Fruit fly (Drosophila melanogaster) whole organism, embryonic: Measurements from ENCODE around the gene Ir92a.

Experiments used
- Adf1 ChIP-seq: fragments of 200-800 bp; sonication (Bioruptor generic); IDR thresholded peaks from 2 replicates; pipeline ENCODE4 v1.3.6; 2022; ENCODE audit warnings: missing biosample characterization, missing genetic modification characterization
- B-H2 ChIP-seq: fragments of 200-800 bp; sonication (Bioruptor generic); optimal IDR thresholded peaks from 2 replicates; lab custom pipeline; 2018; ENCODE audit warnings: missing biosample characterization, mild to moderate bottlenecking, missing genetic modification characterization
- Bdp1 ChIP-seq: fragments of 200-800 bp; sonication (Bioruptor generic); optimal IDR thresholded peaks from 3 replicates; lab custom pipeline; 2016; ENCODE audit warnings: missing biosample characterization, missing genetic modification characterization
- C15 ChIP-seq: fragments of 200-800 bp; sonication (Bioruptor generic); IDR thresholded peaks from 3 replicates; pipeline ENCODE4 v1.3.6; 2022; ENCODE audit warnings: missing biosample characterization, missing genetic modification characterization
- CG1024 ChIP-seq: fragments of 200-800 bp; sonication (Bioruptor generic); IDR thresholded peaks from 2 replicates; pipeline ENCODE4 v1.3.6; 2022; ENCODE audit warnings: missing biosample characterization, missing genetic modification characterization
- CG10267 ChIP-seq: fragments of 200-800 bp; sonication (Bioruptor generic); optimal IDR thresholded peaks from 2 replicates; lab custom pipeline; 2018; ENCODE audit warnings: missing biosample characterization, mild to moderate bottlenecking, missing genetic modification characterization, moderate library complexity
- CG1233 ChIP-seq: fragments of 200-800 bp; sonication (Bioruptor generic); optimal IDR thresholded peaks from 4 replicates; lab custom pipeline; 2018; ENCODE audit warnings: missing biosample characterization, mild to moderate bottlenecking, missing genetic modification characterization
- CG12659 ChIP-seq: fragments of 200-800 bp; sonication (Bioruptor generic); optimal IDR thresholded peaks from 3 replicates; lab custom pipeline; 2017; ENCODE audit warnings: mild to moderate bottlenecking, missing biosample characterization, missing genetic modification reagents, missing genetic modification characterization
- CG13424 ChIP-seq: fragments of 200-800 bp; sonication (Bioruptor generic); optimal IDR thresholded peaks from 2 replicates; lab custom pipeline; 2019; ENCODE audit warnings: missing biosample characterization, mild to moderate bottlenecking, missing genetic modification characterization, moderate library complexity
- CG14441 ChIP-seq: fragments of 200-800 bp; sonication (Bioruptor generic); IDR thresholded peaks from 2 replicates; pipeline ENCODE4 v1.3.6; 2022; ENCODE audit warnings: missing biosample characterization, missing genetic modification characterization
- CG1603 ChIP-seq: fragments of 200-800 bp; sonication (Bioruptor generic); optimal IDR thresholded peaks from 2 replicates; lab custom pipeline; 2019; ENCODE audit warnings: missing biosample characterization, mild to moderate bottlenecking, missing genetic modification characterization, moderate library complexity
- CG17568 ChIP-seq: fragments of 200-800 bp; sonication (Bioruptor generic); optimal IDR thresholded peaks from 2 replicates; lab custom pipeline; 2018; ENCODE audit warnings: missing biosample characterization, mild to moderate bottlenecking, missing genetic modification characterization, moderate library complexity
- CG30020 ChIP-seq: fragments of 200-800 bp; optimal IDR thresholded peaks from 2 replicates; lab custom pipeline; 2019; ENCODE audit warnings: missing biosample characterization, mild to moderate bottlenecking, missing genetic modification characterization, moderate library complexity
- CG3995 ChIP-seq: fragments of 200-800 bp; sonication (Bioruptor generic); optimal IDR thresholded peaks from 3 replicates; lab custom pipeline; 2016; ENCODE audit warnings: missing biosample characterization, missing genetic modification characterization
- CG43689 ChIP-seq: fragments of 200-800 bp; sonication (Bioruptor generic); IDR thresholded peaks from 2 replicates; pipeline ENCODE4 v1.3.6; 2022; ENCODE audit warnings: missing biosample characterization, missing genetic modification characterization
- CG4730 ChIP-seq: fragments of 200-800 bp; sonication (Bioruptor generic); IDR thresholded peaks from 2 replicates; pipeline ENCODE4 v1.3.6; 2022; ENCODE audit warnings: missing biosample characterization, missing genetic modification characterization
- CG6683 ChIP-seq: fragments of 200-800 bp; sonication (Bioruptor generic); optimal IDR thresholded peaks from 2 replicates; lab custom pipeline; 2017; ENCODE audit warnings: missing biosample characterization, mild to moderate bottlenecking, missing genetic modification characterization, missing genetic modification reagents
- CG6813 ChIP-seq: fragments of 200-800 bp; sonication (Bioruptor generic); optimal IDR thresholded peaks from 2 replicates; lab custom pipeline; 2017; ENCODE audit warnings: missing biosample characterization, missing genetic modification characterization, mild to moderate bottlenecking, moderate library complexity, missing genetic modification reagents
- CG7839 ChIP-seq: fragments of 200-800 bp; sonication (Bioruptor generic); optimal IDR thresholded peaks from 3 replicates; lab custom pipeline; 2018; ENCODE audit warnings: missing biosample characterization, mild to moderate bottlenecking, missing genetic modification characterization, moderate library complexity
- CG8359 ChIP-seq: fragments of 200-800 bp; sonication (Bioruptor generic); optimal IDR thresholded peaks from 2 replicates; lab custom pipeline; 2017; ENCODE audit warnings: missing biosample characterization, mild to moderate bottlenecking, missing genetic modification characterization, borderline replicate concordance
- CG9727 ChIP-seq: fragments of 200-800 bp; sonication (Bioruptor generic); optimal IDR thresholded peaks from 3 replicates; lab custom pipeline; 2017; ENCODE audit warnings: missing biosample characterization, mild to moderate bottlenecking, missing genetic modification characterization
- CG9797 ChIP-seq: fragments of 200-800 bp; sonication (Bioruptor generic); optimal IDR thresholded peaks from 3 replicates; lab custom pipeline; 2018; ENCODE audit warnings: missing biosample characterization, mild to moderate bottlenecking, missing genetic modification characterization
- CTCF ChIP-seq: fragments of 200-800 bp; sonication (Bioruptor generic); optimal IDR thresholded peaks from 2 replicates; lab custom pipeline; 2017; ENCODE audit warnings: missing biosample characterization, mild to moderate bottlenecking, missing genetic modification characterization, moderate library complexity
- CrebB ChIP-seq: fragments of 200-800 bp; sonication (Bioruptor generic); optimal IDR thresholded peaks from 3 replicates; lab custom pipeline; 2018; ENCODE audit warnings: missing biosample characterization, mild to moderate bottlenecking, missing genetic modification characterization
- HLH54F ChIP-seq: fragments of 200-800 bp; sonication (Bioruptor generic); optimal IDR thresholded peaks from 3 replicates; lab custom pipeline; 2016; ENCODE audit warnings: missing biosample characterization, missing genetic modification characterization
- Mad ChIP-seq: fragments of 200-800 bp; sonication (Bioruptor generic); optimal IDR thresholded peaks from 2 replicates; lab custom pipeline; 2016; ENCODE audit warnings: missing biosample characterization, missing genetic modification characterization
- Med ChIP-seq: fragments of 200-800 bp; sonication (Bioruptor generic); peaks from one replicate; lab custom pipeline; 2016; ENCODE audit warnings: missing biosample characterization, missing genetic modification characterization, mild to moderate bottlenecking, inconsistent platforms, moderate library complexity
- Myb ChIP-seq: fragments of 200-800 bp; sonication (Bioruptor generic); optimal IDR thresholded peaks from 2 replicates; lab custom pipeline; 2016; ENCODE audit warnings: missing biosample characterization, missing genetic modification characterization
- NFAT ChIP-seq: fragments of 200-800 bp; sonication (Bioruptor generic); IDR thresholded peaks from 2 replicates; pipeline ENCODE4 v1.3.6; 2022; ENCODE audit warnings: missing biosample characterization, missing genetic modification characterization
- Nf-YA ChIP-seq: fragments of 200-800 bp; sonication (Bioruptor generic); IDR thresholded peaks from 2 replicates; pipeline ENCODE4 v1.3.6; 2022; ENCODE audit warnings: missing biosample characterization, missing genetic modification characterization
- Rfx ChIP-seq: fragments of 200-800 bp; sonication (Bioruptor generic); IDR thresholded peaks from 2 replicates; pipeline ENCODE4 v1.3.6; 2022; ENCODE audit warnings: missing biosample characterization, missing genetic modification characterization
- Spps ChIP-seq: fragments of 200-800 bp; sonication (Bioruptor generic); optimal IDR thresholded peaks from 2 replicates; lab custom pipeline; 2018; ENCODE audit warnings: missing biosample characterization, mild to moderate bottlenecking, missing genetic modification characterization
- Tbp ChIP-seq: fragments of >200 bp; optimal IDR thresholded peaks from 2 replicates; lab custom pipeline; 2018; ENCODE audit warnings: missing biosample characterization, missing genetic modification characterization
- crc ChIP-seq: fragments of 200-800 bp; sonication (Bioruptor generic); optimal IDR thresholded peaks from 2 replicates; lab custom pipeline; 2016; ENCODE audit warnings: missing biosample characterization, missing genetic modification characterization
- dati ChIP-seq: fragments of 200-800 bp; sonication (Bioruptor generic); IDR thresholded peaks from 2 replicates; pipeline ENCODE4 v1.3.6; 2022; ENCODE audit warnings: missing biosample characterization, missing genetic modification characterization
- dm ChIP-seq: fragments of 200-800 bp; sonication (Bioruptor generic); optimal IDR thresholded peaks from 3 replicates; lab custom pipeline; 2016; ENCODE audit warnings: missing biosample characterization, missing genetic modification characterization
- ewg ChIP-seq: fragments of 200-800 bp; sonication (Bioruptor generic); optimal IDR thresholded peaks from 3 replicates; lab custom pipeline; 2017; ENCODE audit warnings: mild to moderate bottlenecking, missing biosample characterization, missing genetic modification reagents, missing genetic modification characterization
- fd102C ChIP-seq: fragments of 200-800 bp; sonication (Bioruptor generic); optimal IDR thresholded peaks from 2 replicates; lab custom pipeline; 2018; ENCODE audit warnings: missing biosample characterization, mild to moderate bottlenecking, missing genetic modification characterization, moderate library complexity
- kni ChIP-seq: fragments of 200-800 bp; sonication (Bioruptor generic); optimal IDR thresholded peaks from 3 replicates; lab custom pipeline; 2017; ENCODE audit warnings: mild to moderate bottlenecking, missing biosample characterization, missing genetic modification reagents, missing genetic modification characterization
- nau ChIP-seq: fragments of 200-800 bp; sonication (Bioruptor generic); optimal IDR thresholded peaks from 3 replicates; lab custom pipeline; 2017; ENCODE audit warnings: missing biosample characterization, mild to moderate bottlenecking, missing genetic modification characterization, missing genetic modification reagents
- nerfin-2 ChIP-seq: fragments of 200-800 bp; sonication (Bioruptor generic); IDR thresholded peaks from 2 replicates; pipeline ENCODE4 v1.3.6; 2022; ENCODE audit warnings: missing biosample characterization, missing genetic modification characterization; ENCODE audit not compliant: partially characterized antibody
- p53 ChIP-seq: fragments of 200-800 bp; sonication (Bioruptor generic); optimal IDR thresholded peaks from 2 replicates; lab custom pipeline; 2016; ENCODE audit warnings: missing biosample characterization, missing genetic modification characterization
- pb ChIP-seq: fragments of 200-800 bp; sonication (Bioruptor generic); optimal IDR thresholded peaks from 3 replicates; lab custom pipeline; 2016; ENCODE audit warnings: missing biosample characterization, missing genetic modification characterization
- prd ChIP-seq, 3 experiments: fragments of >200 bp in 2 of 3; fragments of 200-800 bp in 1 of 3; sonication (Bioruptor generic) in 1 of 3; optimal IDR thresholded peaks in 2 of 3; IDR thresholded peaks in 1 of 3; 2 replicates in 2 of 3; 3 replicates in 1 of 3; pipeline versions ENCODE4 v1.3.6 to Lab custom; 2017 to 2022; ENCODE audit warnings: missing biosample characterization in 1 of 3, missing genetic modification characterization in 1 of 3
- sd ChIP-seq: fragments of 200-800 bp; sonication (Bioruptor generic); optimal IDR thresholded peaks from 3 replicates; lab custom pipeline; 2018; ENCODE audit warnings: missing biosample characterization, mild to moderate bottlenecking, missing genetic modification characterization, moderate library complexity
- slp2 ChIP-seq: fragments of 200-800 bp; sonication (Bioruptor generic); optimal IDR thresholded peaks from 2 replicates; lab custom pipeline; 2016; ENCODE audit warnings: missing biosample characterization, missing genetic modification characterization
- sug ChIP-seq: fragments of 200-800 bp; optimal IDR thresholded peaks from 2 replicates; lab custom pipeline; 2019; ENCODE audit warnings: missing biosample characterization, mild to moderate bottlenecking, missing genetic modification characterization, moderate library complexity
- trh ChIP-seq: fragments of 200-800 bp; sonication (Bioruptor generic); optimal IDR thresholded peaks from 2 replicates; lab custom pipeline; 2016; ENCODE audit warnings: missing biosample characterization, missing genetic modification characterization
- tx ChIP-seq: fragments of 200-800 bp; sonication (Bioruptor generic); optimal IDR thresholded peaks from 2 replicates; lab custom pipeline; 2016; ENCODE audit warnings: missing biosample characterization, missing genetic modification characterization
- zfh2 ChIP-seq: fragments of 200-800 bp; sonication (Bioruptor generic); optimal IDR thresholded peaks from 2 replicates; lab custom pipeline; 2016; ENCODE audit warnings: missing biosample characterization, missing genetic modification characterization

Gene Ir92a

DNA sequence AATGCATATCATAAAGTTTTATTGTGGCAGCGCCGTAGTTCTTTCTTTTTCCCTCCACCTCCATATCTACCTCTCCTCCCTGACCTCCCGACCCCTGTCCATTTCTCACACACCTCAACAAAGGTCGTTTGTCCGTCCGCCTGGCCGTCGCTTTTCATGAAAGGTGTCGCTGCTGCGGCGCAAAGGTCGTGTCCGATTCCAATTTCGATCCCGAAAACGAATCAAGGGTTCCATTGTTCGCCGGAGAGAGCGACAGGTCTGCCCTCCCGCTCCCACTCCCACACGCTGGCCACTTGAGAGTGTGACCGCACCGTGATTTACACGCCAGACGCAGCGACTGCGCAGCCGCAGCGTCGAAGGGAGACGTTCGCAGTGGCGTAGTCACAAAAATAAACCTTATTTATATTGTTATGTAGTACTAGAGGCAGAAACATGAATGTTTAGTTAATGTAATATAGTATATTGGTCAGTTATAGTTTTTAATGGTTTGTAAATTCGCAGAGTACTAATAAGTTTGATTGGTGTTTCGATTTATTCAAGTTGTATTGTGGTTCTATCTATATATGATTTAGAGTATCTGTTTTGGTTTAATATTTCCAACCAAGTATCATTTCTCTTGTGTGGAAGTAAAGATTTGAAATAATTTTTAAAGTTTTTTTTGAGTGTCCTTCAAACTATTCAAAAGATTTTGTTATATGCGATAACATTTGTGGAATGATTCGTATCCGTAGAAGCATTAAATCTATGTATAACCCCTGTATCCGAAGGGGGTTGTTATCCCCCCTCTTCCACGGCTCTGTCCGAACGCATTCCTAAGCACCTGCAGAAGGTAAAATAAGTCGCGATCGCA, 46.5 kb upstream of the Ir92a start (continued):
- TF ChIP-seq tx (no peak), HLH54F (no peak), ewg (GFP tag; lab: Kevin White, UChicago) (no peak), slp2 (peak; percentile 34), Med (GFP tag; lab: Kevin White, UChicago) (peak; percentile 63), Nf-YA (no peak), CG9727 (GFP tag; lab: Kevin White, UChicago) (peak; percentile 88), CG1603 (no peak), CG6813 (peak; percentile 4), CG17568 (no peak), CG3995 (no peak), CG1233 (GFP tag; lab: Kevin White, UChicago) (peak; percentile 65), sug (no peak), CG6683 (GFP tag; lab: Kevin White, UChicago) (no peak), NFAT (GFP tag; lab: Robert Waterston, UW) (no peak), prd (optimal IDR thresholded peaks at IDR 0.05; lab: Kevin White, UChicago) (no peak), prd (GFP tag; IDR thresholded peaks at IDR 0.05; lab: Robert Waterston, UW) (peak; percentile 76; the same call in 1 of the 3 replicates), Rfx (GFP tag; lab: Robert Waterston, UW) (no peak), C15 (GFP tag; lab: Robert Waterston, UW) (no peak), CG10267 (peak; percentile 73), kni (GFP tag; lab: Kevin White, UChicago) (peak; percentile 90), Bdp1 (GFP tag; lab: Kevin White, UChicago) (no peak), p53 (GFP tag; lab: Kevin White, UChicago) (no peak), fd102C (GFP tag; lab: Kevin White, UChicago) (no peak), nerfin-2 (no peak), Spps (peak; percentile 42), CG13424 (tag; lab: Kevin White, UChicago) (peak; percentile 68), CG4730 (GFP tag; lab: Robert Waterston, UW) (no peak), Tbp (GFP tag; lab: Kevin White, UChicago) (no peak), CG30020 (tag; lab: Kevin White, UChicago) (no peak), CG14441 (no peak), CG7839 (tag; lab: Kevin White, UChicago) (no peak), dati (GFP tag; lab: Robert Waterston, UW) (no peak), Myb (peak; percentile 17), CG12659 (GFP tag; lab: Kevin White, UChicago) (no peak), zfh2 (GFP tag; lab: Kevin White, UChicago) (no peak), nau (GFP tag; lab: Kevin White, UChicago) (no peak), CTCF (GFP tag; lab: Kevin White, UChicago) (no peak), sd (tag; lab: Kevin White, UChicago) (no peak), Adf1 (GFP tag; lab: Robert Waterston, UW) (peak; percentile 35), pb (GFP tag; lab: Kevin White, UChicago) (peak; percentile 35), dm (GFP tag; lab: Kevin White, UChicago) (peak; percentile 18), B-H2 (GFP tag; lab: Kevin White, UChicago) (no peak), CG8359 (peak; percentile 33), Mad (GFP tag; lab: Kevin White, UChicago) (peak; percentile 13), CG43689 (no peak), trh (GFP tag; lab: Kevin White, UChicago) (peak; percentile 55), CrebB (tag; lab: Kevin White, UChicago) (no peak), CG1024 (no peak), crc (no peak), CG9797 (GFP tag; lab: Kevin White, UChicago) (no peak)
